Worm (Caenorhabditis elegans) whole organism, mixed stage, embryonic: Measurements from ENCODE around the gene cut-5.

ENCODE experiments used
- elt-3 ChIP-seq: fragments of 150-350 bp; optimal IDR thresholded peaks from 2 replicates; lab custom pipeline; 2014; ENCODE audit warnings: missing biosample characterization, missing genetic modification characterization
- lin-13 ChIP-seq: fragments of 150-350 bp; optimal IDR thresholded peaks from 2 replicates; lab custom pipeline; 2014; ENCODE audit warnings: missing biosample characterization, missing genetic modification characterization
- unc-39 ChIP-seq: fragments of 150-350 bp; optimal IDR thresholded peaks from 2 replicates; lab custom pipeline; 2014; ENCODE audit warnings: missing biosample characterization, missing genetic modification characterization
- unc-62 ChIP-seq: fragments of 150-350 bp; optimal IDR thresholded peaks from 2 replicates; lab custom pipeline; 2014; ENCODE audit warnings: missing biosample characterization, missing genetic modification reagents, missing genetic modification characterization
- ztf-11 ChIP-seq: fragments of 150-350 bp; optimal IDR thresholded peaks from 2 replicates; lab custom pipeline; 2014; ENCODE audit warnings: missing biosample characterization, missing genetic modification characterization

- TF ChIP-seq unc-62 (GFP tag; lab: Kevin White, UChicago) (no peak), elt-3 (no peak), lin-13 (tag; lab: Kevin White, UChicago) (no peak), ztf-11 (no peak), unc-39 (tag; lab: Kevin White, UChicago) (no peak)
These were observed 1.4 kb downstream of the cut-5 start for ce11 chrX:10336592-10336991.
